Worm (Caenorhabditis elegans) whole organism, late embryonic: Measurements from ENCODE around the gene his-60.
A peak's percentile ranks its signal among the peaks of the same experiment; 100 is the strongest.

Experiments
- C08G9.2 ChIP-seq: sonication (generic microtip); optimal IDR thresholded peaks from 2 replicates; lab custom pipeline; 2016; ENCODE audit warnings: mild to moderate bottlenecking, missing genetic modification characterization, moderate library complexity, missing compliant biosample characterization
- F13H6.1 ChIP-seq: sonication (generic microtip); optimal IDR thresholded peaks from 2 replicates; lab custom pipeline; 2016; ENCODE audit warnings: missing genetic modification characterization, missing compliant biosample characterization
- K02D7.2 ChIP-seq: sonication (generic microtip); optimal IDR thresholded peaks from 2 replicates; lab custom pipeline; 2017; ENCODE audit warnings: mild to moderate bottlenecking, missing genetic modification characterization, missing compliant biosample characterization
- K09A11.1 ChIP-seq: sonication (generic microtip); optimal IDR thresholded peaks from 2 replicates; lab custom pipeline; 2017; ENCODE audit warnings: antibody characterized with exemption, mild to moderate bottlenecking, missing genetic modification characterization, missing compliant biosample characterization; ENCODE audit not compliant: insufficient read depth
- T23F11.4 ChIP-seq: fragments of 200-800 bp; sonication (Bioruptor generic); optimal IDR thresholded peaks from 2 replicates; lab custom pipeline; 2018; ENCODE audit warnings: mild to moderate bottlenecking, missing genetic modification characterization, missing compliant biosample characterization
- Y22D7AL.16 ChIP-seq: sonication (generic microtip); optimal IDR thresholded peaks from 2 replicates; lab custom pipeline; 2016; ENCODE audit warnings: missing genetic modification characterization, missing compliant biosample characterization
- ahr-1 ChIP-seq: sonication (generic microtip); optimal IDR thresholded peaks from 2 replicates; lab custom pipeline; 2016; ENCODE audit warnings: missing genetic modification characterization, missing compliant biosample characterization
- ama-1 ChIP-seq: fragments of 150-350 bp; optimal IDR thresholded peaks from 2 replicates; lab custom pipeline; 2014
- ceh-22 ChIP-seq: sonication (generic microtip); optimal IDR thresholded peaks from 2 replicates; lab custom pipeline; 2017; ENCODE audit warnings: missing biosample characterization, missing genetic modification characterization
- ceh-24 ChIP-seq: sonication (generic microtip); optimal IDR thresholded peaks from 2 replicates; lab custom pipeline; 2016; ENCODE audit warnings: mild to moderate bottlenecking, missing genetic modification characterization, missing compliant biosample characterization
- ceh-31 ChIP-seq: sonication (generic microtip); optimal IDR thresholded peaks from 2 replicates; lab custom pipeline; 2016; ENCODE audit warnings: missing genetic modification characterization, missing compliant biosample characterization
- ceh-45 ChIP-seq: fragments of 200-800 bp; sonication (Bioruptor generic); IDR thresholded peaks from 2 replicates; pipeline ENCODE4 v1.3.6; 2022; ENCODE audit warnings: missing genetic modification reagents, missing genetic modification characterization, missing compliant biosample characterization
- ceh-48 ChIP-seq: sonication (generic microtip); optimal IDR thresholded peaks from 2 replicates; lab custom pipeline; 2016; ENCODE audit warnings: missing genetic modification characterization, inconsistent platforms, missing compliant biosample characterization
- ceh-9 ChIP-seq: sonication (generic microtip); optimal IDR thresholded peaks from 2 replicates; lab custom pipeline; 2016; ENCODE audit warnings: mild to moderate bottlenecking, missing genetic modification characterization, inconsistent platforms, missing compliant biosample characterization
- dve-1 ChIP-seq: sonication (generic microtip); optimal IDR thresholded peaks from 2 replicates; lab custom pipeline; 2017; ENCODE audit warnings: antibody characterized with exemption, mild to moderate bottlenecking, missing genetic modification characterization, missing compliant biosample characterization
- elt-2 ChIP-seq: sonication (generic microtip); optimal IDR thresholded peaks from 2 replicates; lab custom pipeline; 2016; ENCODE audit warnings: missing genetic modification reagents, missing genetic modification characterization, missing compliant biosample characterization
- ets-4 ChIP-seq: sonication (generic microtip); optimal IDR thresholded peaks from 2 replicates; lab custom pipeline; 2016; ENCODE audit warnings: missing genetic modification characterization, missing compliant biosample characterization
- eyg-1 ChIP-seq: sonication (generic microtip); optimal IDR thresholded peaks from 2 replicates; lab custom pipeline; 2016; ENCODE audit warnings: missing genotype, missing genetic modification characterization, missing compliant biosample characterization
- fkh-6 ChIP-seq: sonication (generic microtip); optimal IDR thresholded peaks from 2 replicates; lab custom pipeline; 2016; ENCODE audit warnings: missing genetic modification characterization, missing compliant biosample characterization
- gmeb-2 ChIP-seq: sonication (generic microtip); optimal IDR thresholded peaks from 2 replicates; lab custom pipeline; 2016; ENCODE audit warnings: missing genetic modification characterization, inconsistent platforms, missing compliant biosample characterization
- hlh-13 ChIP-seq: fragments of 200-800 bp; sonication (Bioruptor generic); optimal IDR thresholded peaks from 2 replicates; lab custom pipeline; 2018; ENCODE audit warnings: mild to moderate bottlenecking, missing genetic modification characterization, missing compliant biosample characterization
- hlh-8 ChIP-seq: sonication (generic microtip); optimal IDR thresholded peaks from 2 replicates; lab custom pipeline; 2016; ENCODE audit warnings: missing genotype, missing genetic modification characterization, missing compliant biosample characterization
- lin-11 ChIP-seq: fragments of 200-800 bp; sonication (Bioruptor generic); optimal IDR thresholded peaks from 2 replicates; lab custom pipeline; 2018; ENCODE audit warnings: mild to moderate bottlenecking, missing genetic modification characterization, missing compliant biosample characterization
- mec-3 ChIP-seq: sonication (generic microtip); optimal IDR thresholded peaks from 2 replicates; lab custom pipeline; 2016; ENCODE audit warnings: borderline replicate concordance, missing genetic modification characterization, missing compliant biosample characterization
- nhr-11 ChIP-seq: fragments of 150-350 bp; optimal IDR thresholded peaks from 2 replicates; lab custom pipeline; 2014; ENCODE audit warnings: missing biosample characterization, missing genetic modification characterization
- nhr-232 ChIP-seq: sonication (generic microtip); optimal IDR thresholded peaks from 2 replicates; lab custom pipeline; 2016; ENCODE audit warnings: missing genetic modification characterization, missing compliant biosample characterization
- odd-2 ChIP-seq: sonication (generic microtip); optimal IDR thresholded peaks from 2 replicates; lab custom pipeline; 2017; ENCODE audit warnings: antibody characterized with exemption, mild to moderate bottlenecking, missing genetic modification characterization, missing compliant biosample characterization
- pag-3 ChIP-seq: sonication (generic microtip); optimal IDR thresholded peaks from 2 replicates; lab custom pipeline; 2016; ENCODE audit warnings: missing compliant biosample characterization, missing genetic modification characterization, borderline replicate concordance
- pat-9 ChIP-seq: fragments of 200-800 bp; sonication (Bioruptor generic); optimal IDR thresholded peaks from 2 replicates; lab custom pipeline; 2018; ENCODE audit warnings: mild to moderate bottlenecking, missing genetic modification characterization, moderate library complexity, missing compliant biosample characterization
- pha-4 ChIP-seq: fragments of 150-350 bp; optimal IDR thresholded peaks from 2 replicates; lab custom pipeline; 2018; ENCODE audit warnings: missing biosample characterization, missing genetic modification reagents, missing genetic modification characterization
- pqm-1 ChIP-seq: sonication (generic microtip); optimal IDR thresholded peaks from 2 replicates; lab custom pipeline; 2016; ENCODE audit warnings: missing genetic modification characterization, missing compliant biosample characterization
- ref-2 ChIP-seq: sonication (generic microtip); optimal IDR thresholded peaks from 2 replicates; lab custom pipeline; 2016; ENCODE audit warnings: missing genetic modification characterization, missing compliant biosample characterization
- sox-2 ChIP-seq: fragments of 200-800 bp; sonication (Bioruptor generic); IDR thresholded peaks from 2 replicates; pipeline ENCODE4 v1.3.6; 2022; ENCODE audit warnings: missing genetic modification reagents, missing genetic modification characterization, missing compliant biosample characterization
- syd-9 ChIP-seq: sonication (generic microtip); optimal IDR thresholded peaks from 2 replicates; lab custom pipeline; 2016; ENCODE audit warnings: mild to moderate bottlenecking, missing genetic modification characterization, moderate library complexity, missing compliant biosample characterization
- ttx-3 ChIP-seq: sonication (generic microtip); optimal IDR thresholded peaks from 2 replicates; lab custom pipeline; 2016; ENCODE audit warnings: missing genetic modification reagents, missing genetic modification characterization, missing compliant biosample characterization
- unc-42 ChIP-seq: sonication (generic microtip); optimal IDR thresholded peaks from 2 replicates; lab custom pipeline; 2016; ENCODE audit warnings: missing genotype, missing genetic modification characterization, missing compliant biosample characterization
- zip-5 ChIP-seq: sonication (generic microtip); optimal IDR thresholded peaks from 2 replicates; lab custom pipeline; 2016; ENCODE audit warnings: missing genetic modification characterization, missing compliant biosample characterization

Gene his-60

ce11 chrIV:7486201-7486947 lies 1.4 kb downstream of the his-60 start, which contains the start of the genes his-61 and his-62 (continued):
- peak; percentile 67 for TF ChIP-seq ref-2 (tag; lab: Kevin White, UChicago)
- TF ChIP-seq ama-1 (lab: Kevin White, UChicago), result no peak
- no peak for TF ChIP-seq lin-11 (tag; lab: Kevin White, UChicago)
- no peak for TF ChIP-seq pqm-1 (tag; lab: Kevin White, UChicago)
- TF ChIP-seq ceh-48 (tag; lab: Kevin White, UChicago), result no peak
- peak; percentile 90 for TF ChIP-seq sox-2
- TF ChIP-seq ceh-31 (tag; lab: Kevin White, UChicago), result peak; percentile 95
- no peak for TF ChIP-seq K02D7.2 (tag; lab: Kevin White, UChicago)
- TF ChIP-seq Y22D7AL.16 (tag; lab: Kevin White, UChicago), result no peak
- TF ChIP-seq dve-1 (tag; lab: Kevin White, UChicago), result peak; percentile 90
- TF ChIP-seq ahr-1, result peak; percentile 38
- TF ChIP-seq odd-2, result no peak
- no peak for TF ChIP-seq pat-9 (tag; lab: Kevin White, UChicago)
- no peak for TF ChIP-seq pag-3 (tag; lab: Kevin White, UChicago)
- peak; percentile 61 for TF ChIP-seq ets-4
- no peak for TF ChIP-seq ttx-3 (tag; lab: Kevin White, UChicago)
- TF ChIP-seq hlh-8 (tag; lab: Kevin White, UChicago), result no peak
- no peak for TF ChIP-seq hlh-13 (GFP tag; lab: Kevin White, UChicago)
- peak; percentile 43 for TF ChIP-seq unc-42 (tag; lab: Kevin White, UChicago)
- no peak for TF ChIP-seq zip-5
- no peak for TF ChIP-seq eyg-1
- no peak for TF ChIP-seq mec-3 (tag; lab: Kevin White, UChicago)
- TF ChIP-seq ceh-22, result no peak
- peak; percentile 2 for TF ChIP-seq syd-9 (tag; lab: Kevin White, UChicago)
- TF ChIP-seq pha-4, result no peak
- TF ChIP-seq ceh-24, result no peak
- TF ChIP-seq T23F11.4 (GFP tag; lab: Kevin White, UChicago), result no peak

ce11 chrIV:7478134-7478533 lies 9.7 kb downstream of the his-60 start, which contains the start of gene rod-1:
TSS of gene rod-1 (plus strand) at chrIV:7478452.
- TF ChIP-seq pqm-1 (tag; lab: Kevin White, UChicago) (no peak), ceh-45 (GFP tag; lab: Robert Waterston, UW) (no peak)

- TF ChIP-seq ceh-22 (no peak), nhr-232 (tag; lab: Kevin White, UChicago) (no peak), ahr-1 (no peak), ttx-3 (tag; lab: Kevin White, UChicago) (no peak), nhr-11 (no peak), eyg-1 (no peak), C08G9.2 (tag; lab: Kevin White, UChicago) (no peak), elt-2 (tag; lab: Kevin White, UChicago) (no peak), ceh-9 (tag; lab: Kevin White, UChicago) (no peak), sox-2 (no peak), fkh-6 (tag; lab: Kevin White, UChicago) (no peak), F13H6.1 (tag; lab: Kevin White, UChicago) (no peak), K09A11.1 (tag; lab: Kevin White, UChicago) (no peak), zip-5 (no peak), gmeb-2 (tag; lab: Kevin White, UChicago) (no peak)
- TF ChIP-seq, all 69 proteins: peak for 0
These were observed 10.1 kb downstream of the his-60 start for ce11 chrIV:7477697-7478096.
